Worm (Caenorhabditis elegans) whole organism, early embryonic: ENCODE measurements around the gene sri-4.

Source experiments
- B0310.2 ChIP-seq: sonication (generic microtip); optimal IDR thresholded peaks from 2 replicates; lab custom pipeline; 2016; ENCODE audit warnings: mild to moderate bottlenecking, missing genetic modification characterization, missing compliant biosample characterization
- aly-1 ChIP-seq: sonication (generic microtip); optimal IDR thresholded peaks from 2 replicates; lab custom pipeline; 2016; ENCODE audit warnings: missing genetic modification characterization, missing compliant biosample characterization
- ama-1 ChIP-seq: fragments of 150-350 bp; optimal IDR thresholded peaks from 2 replicates; lab custom pipeline; 2014
- ceh-13 ChIP-seq: fragments of 200-800 bp; sonication (Bioruptor generic); optimal IDR thresholded peaks from 2 replicates; lab custom pipeline; 2018; ENCODE audit warnings: mild to moderate bottlenecking, missing genetic modification characterization, missing compliant biosample characterization
- ceh-36 ChIP-seq: sonication (generic microtip); optimal IDR thresholded peaks from 2 replicates; lab custom pipeline; 2016; ENCODE audit warnings: missing genetic modification characterization, inconsistent platforms, missing compliant biosample characterization
- flt-1 ChIP-seq: fragments of 200-800 bp; sonication (Bioruptor generic); IDR thresholded peaks from 2 replicates; pipeline ENCODE4 v1.3.6; 2022; ENCODE audit warnings: missing genetic modification characterization, missing compliant biosample characterization
- hmbx-1 ChIP-seq: sonication (generic microtip); optimal IDR thresholded peaks from 2 replicates; lab custom pipeline; 2016; ENCODE audit warnings: mild to moderate bottlenecking, missing genetic modification characterization, missing compliant biosample characterization
- hmg-4 ChIP-seq: fragments of 200-800 bp; sonication (Bioruptor generic); optimal IDR thresholded peaks from 2 replicates; lab custom pipeline; 2018; ENCODE audit warnings: mild to moderate bottlenecking, missing genetic modification characterization, missing compliant biosample characterization
- hnd-1 ChIP-seq: sonication (generic microtip); optimal IDR thresholded peaks from 2 replicates; lab custom pipeline; 2016; ENCODE audit warnings: missing genetic modification characterization, missing compliant biosample characterization
- tbx-11 ChIP-seq: fragments of 200-800 bp; sonication (Bioruptor generic); IDR thresholded peaks from 2 replicates; pipeline ENCODE4 v1.3.6; 2022; ENCODE audit warnings: missing genetic modification characterization, missing compliant biosample characterization
- tbx-37 ChIP-seq: fragments of 200-800 bp; sonication (Bioruptor generic); conservative IDR thresholded peaks from 2 replicates; pipeline ENCODE4 v1.3.6; 2022; ENCODE audit warnings: missing genetic modification reagents, missing genetic modification characterization, missing compliant biosample characterization

ce11 chrV:794092-794491, 45.9 kb downstream of the sri-4 start:
- no peak for TF ChIP-seq aly-1 (tag; lab: Kevin White, UChicago)
- TF ChIP-seq ceh-13 (GFP tag; lab: Kevin White, UChicago) = no peak
- no peak for TF ChIP-seq ama-1 (lab: Kevin White, UChicago)
- no peak for TF ChIP-seq flt-1 (GFP tag; lab: Robert Waterston, UW)
- no peak for TF ChIP-seq ceh-36 (tag; lab: Kevin White, UChicago)
- TF ChIP-seq tbx-37 (GFP tag; lab: Robert Waterston, UW) = no peak
- no peak for TF ChIP-seq B0310.2 (tag; lab: Kevin White, UChicago)
- TF ChIP-seq tbx-11 (GFP tag; lab: Robert Waterston, UW) = no peak
- no peak for TF ChIP-seq hnd-1 (tag; lab: Kevin White, UChicago)
- no peak for TF ChIP-seq hmbx-1
- TF ChIP-seq hmg-4 (GFP tag; lab: Kevin White, UChicago) = no peak
